Worm (Caenorhabditis elegans): ENCODE measurements around the gene ins-2.
A peak's percentile ranks its signal among the peaks of the same experiment; 100 is the strongest.
"Not testable (repeated sequence)": the region's sequence is repeated elsewhere in the genome, so short reads cannot be mapped to it uniquely, and the experiment has no call there.

The ins-2 gene

DNA sequence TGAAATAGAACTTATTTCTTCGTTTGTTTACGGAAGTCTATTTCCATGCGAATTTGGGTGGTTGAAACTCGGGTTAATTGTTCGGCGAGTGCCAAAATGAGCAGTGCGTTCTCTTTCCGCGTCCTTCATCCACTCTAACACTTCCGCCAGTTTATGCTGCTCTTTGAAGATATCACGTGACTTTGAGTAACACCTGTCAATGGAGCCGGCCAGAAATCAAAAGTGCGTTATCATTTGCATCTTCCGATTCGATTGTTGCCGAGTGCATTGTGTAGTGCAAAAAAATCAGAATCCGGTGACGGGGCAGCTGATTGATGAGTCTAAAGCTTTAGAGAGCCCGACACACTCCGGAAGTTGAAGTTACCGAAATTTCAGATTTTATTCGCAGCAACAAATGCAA is 12.7 kb downstream of the ins-2 start:
- TF ChIP-seq flt-1 (GFP tag; IDR thresholded peaks at IDR 0.05) (no peak), scrt-1 (GFP tag; IDR thresholded peaks at IDR 0.05) (no peak)

DNA sequence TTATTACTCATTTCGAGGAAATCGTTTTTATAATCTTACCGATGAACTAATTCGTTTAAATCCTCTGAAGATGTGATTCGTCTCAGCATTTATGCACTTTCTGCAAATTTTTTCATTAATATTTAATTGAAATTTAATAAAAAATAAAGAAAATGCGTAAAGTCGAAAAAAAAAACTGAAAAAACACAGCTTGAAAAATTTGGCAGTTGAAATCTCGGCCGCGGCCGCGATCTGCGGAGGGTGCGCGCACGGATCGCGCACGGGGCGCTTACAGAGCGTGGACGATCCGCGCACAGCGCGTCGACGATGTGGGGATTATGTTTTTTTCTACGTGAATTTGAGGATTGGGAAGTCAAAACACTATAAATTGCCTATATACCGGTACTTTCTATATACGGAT is 20.6 kb downstream of the ins-2 start, which contains the start of gene ZK84.4:
Gene ZK84.4 (minus strand): TSS at position 101 of the 400 bp plus-strand sequence.
- TF ChIP-seq scrt-1 (GFP tag; IDR thresholded peaks at IDR 0.05); hnd-1 (tag; optimal IDR thresholded peaks at IDR 0.05); ceh-36 (tag; optimal IDR thresholded peaks at IDR 0.05): not testable (repeated sequence)

DNA sequence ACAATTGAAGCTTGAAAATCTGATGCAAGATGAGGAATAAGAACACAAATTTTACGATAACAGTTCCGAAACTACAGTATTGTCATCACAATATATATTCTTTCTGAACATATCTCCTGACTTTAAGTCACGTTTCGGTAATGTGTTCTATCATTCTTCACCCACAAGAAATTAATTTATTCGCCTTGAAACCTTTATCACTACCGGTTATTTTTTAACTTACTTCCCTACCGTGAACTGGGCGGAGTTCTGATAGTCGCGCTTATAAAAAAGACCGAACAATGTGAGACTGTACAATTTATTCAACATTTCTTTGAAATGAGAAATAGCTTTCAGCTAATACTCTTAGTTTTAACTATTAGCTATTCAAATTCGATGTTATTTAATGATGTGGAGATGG is 22.2 kb downstream of the ins-2 start, which contains the start of gene ins-20:
Gene ins-20 (plus strand): TSS at position 301 of the 400 bp plus-strand sequence.
- TF ChIP-seq sea-1 (GFP tag; conservative IDR thresholded peaks at IDR 0.05) = no peak
- no peak for TF ChIP-seq pes-1 (GFP tag; IDR thresholded peaks at IDR 0.05)
- TF ChIP-seq ets-7 (tag; optimal IDR thresholded peaks at IDR 0.05) = no peak

DNA sequence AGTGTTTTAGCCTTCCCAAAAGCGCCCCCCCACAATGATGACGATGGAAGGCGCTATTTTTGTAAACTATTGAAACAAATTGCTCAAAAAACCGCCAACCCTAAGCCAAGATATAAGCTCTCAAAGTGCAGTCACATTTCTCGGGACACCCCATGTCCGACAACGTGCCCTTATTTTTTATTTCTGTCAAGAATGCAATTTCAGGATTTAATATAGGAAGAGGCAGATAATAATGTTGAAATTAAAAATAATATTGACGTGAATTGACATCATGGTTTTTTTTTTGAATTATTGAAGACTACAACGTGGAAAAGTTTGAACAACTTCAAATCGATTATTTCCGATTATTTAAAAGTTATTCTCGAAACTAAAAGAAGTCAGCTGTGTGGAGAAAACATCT is 25.7 kb downstream of the ins-2 start, which contains the start of gene ZK84.2:
Gene ZK84.2 (plus strand): TSS at position 301 of the 400 bp plus-strand sequence.
- TF ChIP-seq sea-1 (GFP tag; conservative IDR thresholded peaks at IDR 0.05); B0310.2 (tag; optimal IDR thresholded peaks at IDR 0.05); ceh-13 (GFP tag; optimal IDR thresholded peaks at IDR 0.05): not testable (repeated sequence)

DNA sequence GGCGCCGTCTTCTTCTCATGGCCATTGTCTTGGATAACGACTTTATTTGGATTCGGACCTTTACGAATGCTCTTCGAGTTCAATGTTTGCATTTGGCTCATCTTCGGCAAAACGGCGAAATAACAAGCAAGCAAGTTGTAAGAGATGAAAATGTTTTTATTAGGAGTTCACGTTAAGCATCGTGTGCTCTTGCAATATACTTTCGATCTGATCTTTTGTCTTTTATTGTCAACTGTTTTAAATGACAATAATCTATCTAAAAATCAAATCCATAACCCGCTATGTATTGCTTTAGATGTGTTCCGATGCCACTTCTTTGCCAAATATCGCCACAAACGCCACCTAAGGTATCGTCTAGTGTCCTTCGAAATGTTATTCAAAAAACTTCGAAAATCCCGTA is 28.1 kb downstream of the ins-2 start, which contains the start of gene ZK84.5:
Gene ZK84.5 (minus strand): TSS at position 101 of the 400 bp plus-strand sequence.
- TF ChIP-seq tbx-11 (GFP tag; IDR thresholded peaks at IDR 0.05) = no peak
- no peak for TF ChIP-seq scrt-1 (GFP tag; IDR thresholded peaks at IDR 0.05)
- TF ChIP-seq hmg-4 (GFP tag; optimal IDR thresholded peaks at IDR 0.05) = no peak
- TF ChIP-seq ceh-13 (GFP tag; optimal IDR thresholded peaks at IDR 0.05) = no peak
- TF ChIP-seq ama-1 (optimal IDR thresholded peaks at IDR 0.05) = no peak
- TF ChIP-seq tbx-37 (GFP tag; conservative IDR thresholded peaks at IDR 0.05) = no peak
- TF ChIP-seq pes-1 (GFP tag; IDR thresholded peaks at IDR 0.05) = no peak
- no peak for TF ChIP-seq ceh-36 (tag; optimal IDR thresholded peaks at IDR 0.05)
- TF ChIP-seq flt-1 (GFP tag; IDR thresholded peaks at IDR 0.05) = no peak

DNA sequence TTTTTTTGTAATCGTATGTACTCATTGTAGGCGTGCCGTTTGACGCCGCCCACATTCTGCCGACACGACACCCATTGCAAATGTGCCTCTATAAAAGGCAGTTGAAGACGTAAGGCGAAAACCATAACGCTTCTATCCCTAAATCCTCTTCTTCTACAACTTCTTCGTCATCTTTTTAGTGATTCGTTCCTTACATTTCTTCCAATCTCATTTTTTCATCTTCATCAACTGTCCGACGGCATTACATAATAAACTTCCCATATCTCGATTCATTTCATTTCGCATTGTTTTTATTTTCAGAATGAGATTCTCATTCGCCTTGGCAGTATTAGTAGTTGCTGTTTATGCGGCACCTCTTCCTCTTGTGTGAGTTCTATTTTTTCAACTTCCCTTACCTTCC is 32.0 kb downstream of the ins-2 start, which contains the start of gene ZK84.1:
Gene ZK84.1 (plus strand): TSS at position 301 of the 400 bp plus-strand sequence.
- no peak for TF ChIP-seq F13C5.2 (tag; optimal IDR thresholded peaks at IDR 0.05)
- TF ChIP-seq tbx-37 (GFP tag; conservative IDR thresholded peaks at IDR 0.05) = no peak
- no peak for TF ChIP-seq aly-1 (tag; optimal IDR thresholded peaks at IDR 0.05)
- no peak for TF ChIP-seq hmg-4 (GFP tag; optimal IDR thresholded peaks at IDR 0.05)
- TF ChIP-seq B0310.2 (tag; optimal IDR thresholded peaks at IDR 0.05) = no peak
- TF ChIP-seq hmbx-1 (tag; optimal IDR thresholded peaks at IDR 0.05) = no peak
- no peak for TF ChIP-seq pes-1 (GFP tag; IDR thresholded peaks at IDR 0.05)
- TF ChIP-seq ceh-36 (tag; optimal IDR thresholded peaks at IDR 0.05) = no peak
- no peak for TF ChIP-seq scrt-1 (GFP tag; IDR thresholded peaks at IDR 0.05)
- no peak for TF ChIP-seq flt-1 (GFP tag; IDR thresholded peaks at IDR 0.05)
- TF ChIP-seq ceh-13 (GFP tag; optimal IDR thresholded peaks at IDR 0.05) = no peak

DNA sequence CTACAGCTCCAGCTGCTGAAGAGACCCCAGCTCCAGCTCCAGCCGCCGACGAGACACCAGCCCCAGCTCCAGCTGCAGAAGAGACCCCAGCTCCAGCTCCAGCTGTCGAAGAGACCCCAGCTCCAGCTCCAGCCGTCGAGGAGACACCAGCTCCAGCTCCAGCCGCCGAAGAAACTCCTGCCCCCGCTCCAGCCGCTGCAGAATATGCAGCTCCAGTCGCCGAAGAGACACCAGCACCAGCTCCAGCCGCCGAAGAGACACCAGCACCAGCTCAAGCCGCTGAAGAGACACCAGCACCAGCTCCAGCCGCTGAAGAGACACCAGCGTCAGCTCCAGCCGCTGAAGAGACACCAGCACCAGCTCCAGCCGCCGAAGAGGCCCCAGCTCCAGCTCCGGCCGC is 34.3 kb downstream of the ins-2 start:
- no peak for TF ChIP-seq hmg-4 (GFP tag; optimal IDR thresholded peaks at IDR 0.05)
- TF ChIP-seq aly-1 (tag; optimal IDR thresholded peaks at IDR 0.05) = peak; percentile 37

DNA sequence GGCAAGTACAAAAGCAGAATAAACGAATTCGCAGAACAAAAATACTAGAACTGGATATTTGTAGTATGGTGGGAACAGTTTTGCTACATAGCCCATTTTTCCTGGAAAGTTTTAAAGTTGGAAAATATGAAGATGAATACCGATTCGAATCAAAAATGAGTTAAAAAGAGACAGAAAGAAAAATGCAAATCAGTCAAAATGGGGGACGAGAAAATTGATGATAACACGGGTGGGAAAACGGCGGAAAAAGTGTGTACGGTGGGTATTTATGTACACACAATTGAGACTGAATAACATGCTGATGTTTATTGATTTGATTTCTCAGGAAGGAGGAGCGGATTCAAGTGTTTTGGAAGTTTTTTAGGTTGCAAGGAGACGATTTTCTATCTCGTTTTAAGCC is 36.6 kb downstream of the ins-2 start, which contains the start of gene R12C12.9:
Gene R12C12.9 (minus strand): TSS at position 101 of the 400 bp plus-strand sequence.
- no peak for TF ChIP-seq aly-1 (tag; optimal IDR thresholded peaks at IDR 0.05)

DNA sequence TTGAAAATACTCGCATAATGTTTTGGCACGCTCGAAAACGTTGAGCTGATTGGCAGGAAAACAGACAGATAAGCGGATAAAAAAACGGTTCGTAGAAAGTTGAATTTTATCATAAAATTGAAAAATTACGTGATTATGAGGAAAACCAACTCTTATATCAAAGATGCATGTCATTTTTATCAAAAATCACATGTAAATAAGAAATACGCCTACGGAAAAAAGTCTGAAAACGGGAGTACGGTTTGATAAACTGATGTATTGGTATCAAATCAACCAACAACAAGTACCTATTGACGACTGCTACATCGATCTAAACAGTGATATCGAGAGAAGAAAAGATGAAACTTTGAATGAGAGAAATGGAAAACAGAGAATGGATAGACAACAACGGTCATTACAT is 37.3 kb downstream of the ins-2 start:
- no peak for TF ChIP-seq sea-1 (GFP tag; conservative IDR thresholded peaks at IDR 0.05)
- no peak for TF ChIP-seq ets-7 (tag; optimal IDR thresholded peaks at IDR 0.05)
- TF ChIP-seq pes-1 (GFP tag; IDR thresholded peaks at IDR 0.05) = no peak
- TF ChIP-seq flt-1 (GFP tag; IDR thresholded peaks at IDR 0.05) = no peak
- no peak for TF ChIP-seq aly-1 (tag; optimal IDR thresholded peaks at IDR 0.05)
- no peak for TF ChIP-seq tbx-37 (GFP tag; conservative IDR thresholded peaks at IDR 0.05)
- TF ChIP-seq hnd-1 (tag; optimal IDR thresholded peaks at IDR 0.05) = no peak
- no peak for TF ChIP-seq tbx-11 (GFP tag; IDR thresholded peaks at IDR 0.05)
- no peak for TF ChIP-seq F13C5.2 (tag; optimal IDR thresholded peaks at IDR 0.05)
- no peak for TF ChIP-seq scrt-1 (GFP tag; IDR thresholded peaks at IDR 0.05)
- no peak for TF ChIP-seq B0310.2 (tag; optimal IDR thresholded peaks at IDR 0.05)

DNA sequence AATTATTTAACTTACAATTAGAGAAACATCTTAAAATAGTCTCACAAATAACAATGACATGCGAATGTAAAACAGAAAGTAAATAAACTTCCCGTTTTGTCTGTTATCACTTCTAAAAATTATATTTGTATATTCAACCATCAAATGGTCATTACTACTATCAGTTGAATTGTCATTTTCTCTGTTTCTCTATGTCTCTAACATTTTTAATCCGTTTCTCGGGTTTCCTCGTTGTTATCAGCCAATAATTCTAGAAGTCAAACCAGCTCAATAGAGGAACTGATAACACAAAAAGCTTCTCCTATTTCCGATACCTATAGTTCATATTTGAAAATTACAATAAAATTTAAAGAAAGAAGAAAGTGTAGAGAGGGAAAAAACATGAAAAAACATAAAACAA is 38.3 kb downstream of the ins-2 start:
- TF ChIP-seq hmg-4 (GFP tag; optimal IDR thresholded peaks at IDR 0.05) = no peak

Data from whole organism, early embryonic.